Fruit fly (Drosophila melanogaster): ENCODE data around the gene rump.

The rump gene

dm6 chr3R:9512193-9513051, 2.3 kb upstream of the rump start:
- TF ChIP-seq cnc (optimal IDR thresholded peaks at IDR 0.05) (peak; percentile 70 to 88), tj (GFP tag; optimal IDR thresholded peaks at IDR 0.05) (no peak), toe (GFP tag; optimal IDR thresholded peaks at IDR 0.05) (no peak)

- TF ChIP-seq CG5204 (GFP tag; optimal IDR thresholded peaks at IDR 0.05), result no peak
- peak; percentile 50 for TF ChIP-seq CG14711 (tag; optimal IDR thresholded peaks at IDR 0.05)
- peak; percentile 38 for TF ChIP-seq Mnt (GFP tag; optimal IDR thresholded peaks at IDR 0.05)
- TF ChIP-seq CG12768 (GFP tag; optimal IDR thresholded peaks at IDR 0.05), result no peak
- peak; percentile 66 for TF ChIP-seq bab1 (GFP tag; optimal IDR thresholded peaks at IDR 0.05)
- peak; percentile 93 for TF ChIP-seq kay (GFP tag; ENCODE audit: borderline replicate concordance)
- no peak for TF ChIP-seq toe (GFP tag; optimal IDR thresholded peaks at IDR 0.05)
- no peak for TF ChIP-seq pad (GFP tag; optimal IDR thresholded peaks at IDR 0.05)
- no peak for TF ChIP-seq ovo (GFP tag; optimal IDR thresholded peaks at IDR 0.05)
These were observed 5.8 kb downstream of the rump start, which contains the start of gene CG8149 for dm6 chr3R:9504355-9504754. Gene CG8149 (plus strand): TSS chr3R:9504656.

- no peak for TF ChIP-seq bab1 (GFP tag; optimal IDR thresholded peaks at IDR 0.05)
- TF ChIP-seq Mnt (GFP tag; optimal IDR thresholded peaks at IDR 0.05), result peak; percentile 42
- no peak for TF ChIP-seq CG5204 (GFP tag; optimal IDR thresholded peaks at IDR 0.05)
- no peak for TF ChIP-seq Hr96 (GFP tag; optimal IDR thresholded peaks at IDR 0.05)
- no peak for TF ChIP-seq toe (GFP tag; optimal IDR thresholded peaks at IDR 0.05)
- TF ChIP-seq CG7101 (tag; optimal IDR thresholded peaks at IDR 0.05), result peak; percentile 39
- peak; percentile 47 for TF ChIP-seq CG11617 (GFP tag; optimal IDR thresholded peaks at IDR 0.05)
- no peak for TF ChIP-seq cnc (optimal IDR thresholded peaks at IDR 0.05)
- peak; percentile 52 for TF ChIP-seq CG7045 (GFP tag; optimal IDR thresholded peaks at IDR 0.05)
- TF ChIP-seq tj (GFP tag; optimal IDR thresholded peaks at IDR 0.05), result peak; percentile 49
- peak; percentile 69 for TF ChIP-seq cic (GFP tag; optimal IDR thresholded peaks at IDR 0.05)
- TF ChIP-seq CG12768 (GFP tag; optimal IDR thresholded peaks at IDR 0.05), result peak; percentile 60
- TF ChIP-seq CG33017 (tag; optimal IDR thresholded peaks at IDR 0.05), result peak; percentile 17
These were observed 6.6 kb downstream of the rump start for dm6 chr3R:9503329-9504088.

dm6 chr3R:9502416-9502763, 7.7 kb downstream of the rump start, which contains the start of gene RhoL:
Gene RhoL (minus strand): TSS chr3R:9502581.
- TF ChIP-seq CG11617 (GFP tag; optimal IDR thresholded peaks at IDR 0.05), result peak; percentile 8
- no peak for TF ChIP-seq CG7045 (GFP tag; optimal IDR thresholded peaks at IDR 0.05)
- TF ChIP-seq CG12768 (GFP tag; optimal IDR thresholded peaks at IDR 0.05), result peak; percentile 79
- peak; percentile 82 for TF ChIP-seq cic (GFP tag; optimal IDR thresholded peaks at IDR 0.05)
- peak; percentile 47 for TF ChIP-seq tj (GFP tag; optimal IDR thresholded peaks at IDR 0.05)
- TF ChIP-seq CG33017 (tag; optimal IDR thresholded peaks at IDR 0.05), result peak; percentile 54
- peak; percentile 67 for TF ChIP-seq bab1 (GFP tag; optimal IDR thresholded peaks at IDR 0.05)
- TF ChIP-seq Mnt (GFP tag; optimal IDR thresholded peaks at IDR 0.05), result peak; percentile 81
- TF ChIP-seq Hr96 (GFP tag; optimal IDR thresholded peaks at IDR 0.05), result no peak
- TF ChIP-seq CG14711 (tag; optimal IDR thresholded peaks at IDR 0.05), result peak; percentile 7
- no peak for TF ChIP-seq CG5204 (GFP tag; optimal IDR thresholded peaks at IDR 0.05)

dm6 chr3R:9501489-9502415, 8.4 kb downstream of the rump start:
- TF ChIP-seq kay (GFP tag; ENCODE audit: borderline replicate concordance) (no peak), ovo (GFP tag; optimal IDR thresholded peaks at IDR 0.05) (peak; percentile 34), CG7045 (GFP tag; optimal IDR thresholded peaks at IDR 0.05) (no peak), bab1 (GFP tag; optimal IDR thresholded peaks at IDR 0.05) (no peak), CG7101 (tag; optimal IDR thresholded peaks at IDR 0.05) (no peak), tj (GFP tag; optimal IDR thresholded peaks at IDR 0.05) (no peak)

dm6 chr3R:9500193-9501051, 9.7 kb downstream of the rump start:
- TF ChIP-seq CG11617 (GFP tag; optimal IDR thresholded peaks at IDR 0.05), result no peak
- TF ChIP-seq kay (GFP tag; ENCODE audit: borderline replicate concordance), result peak; percentile 37
- peak; percentile 17 for TF ChIP-seq tj (GFP tag; optimal IDR thresholded peaks at IDR 0.05)
